Fruit fly (Drosophila melanogaster): Measurements from ENCODE around the gene CG18304.

The CG18304 gene

DNA sequence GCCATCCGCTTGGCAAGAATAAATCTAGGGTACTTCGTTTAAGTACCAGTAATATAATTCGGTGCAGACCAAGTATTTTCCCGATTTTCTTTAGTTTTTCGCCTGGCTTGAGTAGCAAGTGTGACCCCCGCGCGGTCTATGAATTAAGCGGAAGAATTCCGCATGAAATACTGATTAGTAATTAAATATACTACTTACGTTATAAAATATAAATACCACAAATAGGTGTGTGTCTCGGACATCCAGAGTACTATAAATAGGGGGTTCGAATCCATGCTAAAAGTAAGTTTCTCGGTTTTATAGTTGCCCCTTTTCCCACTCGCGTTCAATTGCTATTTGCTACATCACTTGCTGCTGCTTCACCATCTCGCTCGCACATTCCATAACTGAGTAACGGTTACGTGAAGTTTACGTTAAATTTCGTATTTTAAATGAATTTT, 29.0 kb upstream of the CG18304 start, which contains the start of gene snRNP-U1-70K (continued):
- peak; percentile 42 for TF ChIP-seq chn (GFP tag; optimal IDR thresholded peaks at IDR 0.05)
- no peak for TF ChIP-seq CG3065 (GFP tag; optimal IDR thresholded peaks at IDR 0.05)
- no peak for TF ChIP-seq jigr1 (GFP tag; IDR thresholded peaks at IDR 0.05)
- no peak for TF ChIP-seq so (GFP tag; IDR thresholded peaks at IDR 0.05)
- TF ChIP-seq CG12071 (GFP tag; optimal IDR thresholded peaks at IDR 0.05): no peak
- TF ChIP-seq Ssrp (tag; optimal IDR thresholded peaks at IDR 0.05): no peak
- peak; percentile 42 for TF ChIP-seq HmgD (GFP tag; optimal IDR thresholded peaks at IDR 0.05)
- no peak for TF ChIP-seq nau (GFP tag; optimal IDR thresholded peaks at IDR 0.05)
- TF ChIP-seq Nf-YC (tag; optimal IDR thresholded peaks at IDR 0.05): no peak
- no peak for TF ChIP-seq CG8388 (GFP tag; optimal IDR thresholded peaks at IDR 0.05)
- TF ChIP-seq abd-A (tag; optimal IDR thresholded peaks at IDR 0.05): no peak
- no peak for TF ChIP-seq danr (GFP tag; IDR thresholded peaks at IDR 0.05)
- TF ChIP-seq CG8359 (GFP tag; optimal IDR thresholded peaks at IDR 0.05; ENCODE audit: borderline replicate concordance): no peak
- no peak for TF ChIP-seq Elba2 (GFP tag; optimal IDR thresholded peaks at IDR 0.05)
- no peak for TF ChIP-seq Sox100B (GFP tag; optimal IDR thresholded peaks at IDR 0.05)
- no peak for TF ChIP-seq CG17568 (GFP tag; optimal IDR thresholded peaks at IDR 0.05)
- TF ChIP-seq trh (GFP tag; optimal IDR thresholded peaks at IDR 0.05): no peak
- TF ChIP-seq klu (GFP tag; IDR thresholded peaks at IDR 0.05): no peak
- no peak for TF ChIP-seq exex (tag; optimal IDR thresholded peaks at IDR 0.05)
- peak in 1 of 2 experiments; percentile 54 for TF ChIP-seq Pdp1 (GFP tag; optimal IDR thresholded peaks at IDR 0.05)
- no peak for TF ChIP-seq onecut (GFP tag; IDR thresholded peaks at IDR 0.05)
- TF ChIP-seq Usf (GFP tag; optimal IDR thresholded peaks at IDR 0.05): no peak
- no peak for TF ChIP-seq Oli (tag; optimal IDR thresholded peaks at IDR 0.05)
- no peak for TF ChIP-seq CG8944 (GFP tag; optimal IDR thresholded peaks at IDR 0.05)
- no peak for TF ChIP-seq rib (GFP tag; IDR thresholded peaks at IDR 0.05)
- TF ChIP-seq CG9215 (GFP tag; IDR thresholded peaks at IDR 0.05): no peak
- TF ChIP-seq bcd (GFP tag; optimal IDR thresholded peaks at IDR 0.05): peak; percentile 14
- no peak for TF ChIP-seq stc (GFP tag; IDR thresholded peaks at IDR 0.05)
- no peak for TF ChIP-seq H2.0 (GFP tag; IDR thresholded peaks at IDR 0.05)
- TF ChIP-seq dysf (GFP tag; IDR thresholded peaks at IDR 0.05): no peak
- no peak for TF ChIP-seq cato (GFP tag; optimal IDR thresholded peaks at IDR 0.05; ENCODE audit: borderline replicate concordance)
- peak; percentile 88 for TF ChIP-seq CG4617 (GFP tag; optimal IDR thresholded peaks at IDR 0.05; ENCODE audit: borderline replicate concordance)
- TF ChIP-seq CG12769 (tag; optimal IDR thresholded peaks at IDR 0.05): no peak
- TF ChIP-seq Dek (tag; optimal IDR thresholded peaks at IDR 0.05): peak; percentile 66
- TF ChIP-seq disco-r (GFP tag; optimal IDR thresholded peaks at IDR 0.05): no peak
- no peak for TF ChIP-seq CG11723 (GFP tag; optimal IDR thresholded peaks at IDR 0.05)
- TF ChIP-seq Dip2 (GFP tag; IDR thresholded peaks at IDR 0.05): no peak
- peak; percentile 1 for TF ChIP-seq zfh2 (GFP tag; optimal IDR thresholded peaks at IDR 0.05)
- no peak for TF ChIP-seq HLH3B (GFP tag; IDR thresholded peaks at IDR 0.05)
- TF ChIP-seq ham (GFP tag; IDR thresholded peaks at IDR 0.05): no peak
- no peak for TF ChIP-seq CG8924 (tag; optimal IDR thresholded peaks at IDR 0.05)
- no peak for TF ChIP-seq CG6272 (GFP tag; IDR thresholded peaks at IDR 0.05)
- TF ChIP-seq CG7786 (GFP tag; optimal IDR thresholded peaks at IDR 0.05): no peak
- no peak for TF ChIP-seq CG18599 (GFP tag; optimal IDR thresholded peaks at IDR 0.05)
- no peak for TF ChIP-seq cas (GFP tag; IDR thresholded peaks at IDR 0.05)
- no peak for TF ChIP-seq CG15696 (tag; optimal IDR thresholded peaks at IDR 0.05)
- TF ChIP-seq Optix (GFP tag; IDR thresholded peaks at IDR 0.05): no peak
- no peak for TF ChIP-seq lab (GFP tag; optimal IDR thresholded peaks at IDR 0.05)
- no peak for TF ChIP-seq ind (GFP tag; optimal IDR thresholded peaks at IDR 0.05)
- peak; percentile 64 for TF ChIP-seq CG12659 (GFP tag; optimal IDR thresholded peaks at IDR 0.05)
- TF ChIP-seq ftz-f1 (GFP tag; optimal IDR thresholded peaks at IDR 0.05): no peak
- no peak for TF ChIP-seq CG5953 (GFP tag; IDR thresholded peaks at IDR 0.05)
